Fruit fly (Drosophila melanogaster) whole organism, prepupa: ENCODE results near the gene CG5149.
A peak's percentile ranks its signal among the peaks of the same experiment; 100 is the strongest.

Source experiments
- Blimp-1 ChIP-seq: fragments of 200-800 bp; sonication (Bioruptor generic); optimal IDR thresholded peaks from 3 replicates; lab custom pipeline; 2017; ENCODE audit warnings: missing biosample characterization, missing genetic modification characterization, mild to moderate bottlenecking, moderate library complexity, missing genetic modification reagents
- CG10631 ChIP-seq: fragments of 200-800 bp; sonication (Bioruptor generic); optimal IDR thresholded peaks from 2 replicates; lab custom pipeline; 2016; ENCODE audit warnings: missing biosample characterization, missing genetic modification characterization
- CG10669 ChIP-seq: fragments of 200-800 bp; sonication (Bioruptor generic); optimal IDR thresholded peaks from 3 replicates; lab custom pipeline; 2018; ENCODE audit warnings: missing biosample characterization, mild to moderate bottlenecking, missing genetic modification characterization, moderate library complexity
- CG11294 ChIP-seq: fragments of 200-800 bp; sonication (Bioruptor generic); IDR thresholded peaks from 2 replicates; pipeline ENCODE4 v1.3.6; 2022; ENCODE audit warnings: missing biosample characterization, missing genetic modification characterization
- CG11762 ChIP-seq: fragments of 200-800 bp; sonication (Bioruptor generic); optimal IDR thresholded peaks from 3 replicates; lab custom pipeline; 2016; ENCODE audit warnings: missing biosample characterization, missing genetic modification characterization; ENCODE audit not compliant: insufficient read depth
- CG11902 ChIP-seq: fragments of 200-800 bp; sonication (Bioruptor generic); optimal IDR thresholded peaks from 3 replicates; lab custom pipeline; 2016; ENCODE audit warnings: missing biosample characterization, missing genetic modification characterization
- CG15336 ChIP-seq: fragments of 200-800 bp; sonication (Bioruptor generic); IDR thresholded peaks from 2 replicates; pipeline ENCODE4 v1.3.6; 2022; ENCODE audit warnings: missing biosample characterization, missing genetic modification characterization
- CG16779 ChIP-seq: fragments of 200-800 bp; sonication (Bioruptor generic); optimal IDR thresholded peaks from 3 replicates; lab custom pipeline; 2017; ENCODE audit warnings: missing biosample characterization, mild to moderate bottlenecking, missing genetic modification characterization
- CG31627 ChIP-seq: fragments of 200-800 bp; sonication (Bioruptor generic); optimal IDR thresholded peaks from 3 replicates; lab custom pipeline; 2016; ENCODE audit warnings: missing biosample characterization, missing genetic modification characterization
- CG4318 ChIP-seq: fragments of 200-800 bp; sonication (Bioruptor generic); optimal IDR thresholded peaks from 3 replicates; lab custom pipeline; 2017; ENCODE audit warnings: missing biosample characterization, mild to moderate bottlenecking, missing genetic modification characterization
- CG6163 ChIP-seq: fragments of 200-800 bp; sonication (Bioruptor generic); IDR thresholded peaks from 3 replicates; pipeline ENCODE4 v1.3.6; 2022; ENCODE audit warnings: missing biosample characterization, missing genetic modification characterization
- CG6276 ChIP-seq: fragments of 200-800 bp; sonication (Bioruptor generic); optimal IDR thresholded peaks from 2 replicates; lab custom pipeline; 2017; ENCODE audit warnings: missing biosample characterization, mild to moderate bottlenecking, missing genetic modification characterization
- CG6792 ChIP-seq: fragments of 200-800 bp; sonication (Bioruptor generic); optimal IDR thresholded peaks from 3 replicates; lab custom pipeline; 2016; ENCODE audit warnings: missing biosample characterization, missing genetic modification characterization
- CG6808 ChIP-seq: fragments of 200-800 bp; sonication (Bioruptor generic); optimal IDR thresholded peaks from 3 replicates; lab custom pipeline; 2017; ENCODE audit warnings: missing biosample characterization, missing genetic modification characterization, mild to moderate bottlenecking, moderate library complexity, missing genetic modification reagents
- CG7368 ChIP-seq: fragments of 200-800 bp; sonication (Bioruptor generic); optimal IDR thresholded peaks from 3 replicates; lab custom pipeline; 2016; ENCODE audit warnings: missing biosample characterization, missing genetic modification characterization
- CG8119 ChIP-seq: fragments of 200-800 bp; sonication (Bioruptor generic); IDR thresholded peaks from 3 replicates; pipeline ENCODE4 v1.3.6; 2022; ENCODE audit warnings: missing biosample characterization, missing genetic modification characterization
- CG8319 ChIP-seq: fragments of 200-800 bp; sonication (Bioruptor generic); optimal IDR thresholded peaks from 3 replicates; lab custom pipeline; 2016; ENCODE audit warnings: missing biosample characterization, missing genetic modification characterization
- Eip75B ChIP-seq: fragments of 200-800 bp; sonication (Bioruptor generic); optimal IDR thresholded peaks from 3 replicates; lab custom pipeline; 2016; ENCODE audit warnings: missing biosample characterization, missing genetic modification characterization
- Eip78C ChIP-seq: fragments of 200-800 bp; sonication (Bioruptor generic); peaks from one replicate; lab custom pipeline; 2016; ENCODE audit warnings: missing biosample characterization, missing genetic modification characterization
- Eip93F ChIP-seq: fragments of 200-800 bp; sonication (Bioruptor generic); optimal IDR thresholded peaks from 2 replicates; lab custom pipeline; 2016; ENCODE audit warnings: missing biosample characterization, mild to moderate bottlenecking, missing genetic modification characterization
- Ets21C ChIP-seq: fragments of 200-800 bp; sonication (Bioruptor generic); optimal IDR thresholded peaks from 3 replicates; lab custom pipeline; 2016; ENCODE audit warnings: missing biosample characterization, missing genetic modification characterization
- Ets96B ChIP-seq: fragments of 200-800 bp; optimal IDR thresholded peaks from 2 replicates; lab custom pipeline; 2019; ENCODE audit warnings: missing biosample characterization, mild to moderate bottlenecking, missing genetic modification characterization, moderate library complexity
- Hr38 ChIP-seq: sonication (Bioruptor generic); optimal IDR thresholded peaks from 2 replicates; lab custom pipeline; 2016; ENCODE audit warnings: missing biosample characterization, missing genetic modification characterization
- Hr39 ChIP-seq: fragments of 200-800 bp; sonication (Bioruptor generic); optimal IDR thresholded peaks from 2 replicates; lab custom pipeline; 2016; ENCODE audit warnings: missing biosample characterization, missing genetic modification characterization
- Lpt ChIP-seq: fragments of 200-800 bp; sonication (Bioruptor generic); optimal IDR thresholded peaks from 3 replicates; lab custom pipeline; 2016; ENCODE audit warnings: missing biosample characterization, missing genetic modification characterization
- Met ChIP-seq: fragments of 200-800 bp; sonication (Bioruptor generic); optimal IDR thresholded peaks from 3 replicates; lab custom pipeline; 2016; ENCODE audit warnings: missing biosample characterization, missing genetic modification characterization
- OdsH ChIP-seq: fragments of 200-800 bp; sonication (Bioruptor generic); optimal IDR thresholded peaks from 3 replicates; lab custom pipeline; 2016; ENCODE audit warnings: missing biosample characterization, missing genetic modification characterization
- Smox ChIP-seq: fragments of 200-800 bp; sonication (Bioruptor generic); optimal IDR thresholded peaks from 3 replicates; lab custom pipeline; 2016; ENCODE audit warnings: missing biosample characterization, missing genetic modification characterization
- Sox102F ChIP-seq: fragments of 200-800 bp; sonication (Bioruptor generic); optimal IDR thresholded peaks from 2 replicates; lab custom pipeline; 2016; ENCODE audit warnings: missing biosample characterization, mild to moderate bottlenecking, missing genetic modification characterization
- Sox15 ChIP-seq: fragments of 200-800 bp; sonication (Bioruptor generic); optimal IDR thresholded peaks from 3 replicates; lab custom pipeline; 2016; ENCODE audit warnings: missing biosample characterization, missing genetic modification characterization
- cyc ChIP-seq: fragments of 200-800 bp; sonication (Bioruptor generic); optimal IDR thresholded peaks from 3 replicates; lab custom pipeline; 2016; ENCODE audit warnings: missing biosample characterization, missing genetic modification characterization
- dac ChIP-seq: fragments of 200-800 bp; sonication (Bioruptor generic); optimal IDR thresholded peaks from 2 replicates; lab custom pipeline; 2017; ENCODE audit warnings: missing biosample characterization, mild to moderate bottlenecking, missing genetic modification characterization
- dsx ChIP-seq: fragments of 200-800 bp; optimal IDR thresholded peaks from 3 replicates; lab custom pipeline; 2019; ENCODE audit warnings: missing biosample characterization, mild to moderate bottlenecking, missing genetic modification characterization, moderate library complexity; ENCODE audit not compliant: poor library complexity, severe bottlenecking
- esn ChIP-seq: fragments of 200-800 bp; sonication (Bioruptor generic); optimal IDR thresholded peaks from 2 replicates; lab custom pipeline; 2016; ENCODE audit warnings: missing biosample characterization, mild to moderate bottlenecking, missing genetic modification characterization, moderate library complexity
- fd59A ChIP-seq: fragments of 200-800 bp; sonication (Bioruptor generic); optimal IDR thresholded peaks from 2 replicates; lab custom pipeline; 2017; ENCODE audit warnings: missing biosample characterization, mild to moderate bottlenecking, missing genetic modification characterization, missing genetic modification reagents
- fd85E ChIP-seq: fragments of 200-800 bp; sonication (Bioruptor generic); optimal IDR thresholded peaks from 3 replicates; lab custom pipeline; 2016; ENCODE audit warnings: missing biosample characterization, missing genetic modification characterization
- fkh ChIP-seq: fragments of 200-800 bp; sonication (Bioruptor generic); optimal IDR thresholded peaks from 3 replicates; lab custom pipeline; 2017; ENCODE audit warnings: missing biosample characterization, mild to moderate bottlenecking, missing genetic modification characterization, moderate library complexity
- lz ChIP-seq: fragments of 200-800 bp; sonication (Bioruptor generic); optimal IDR thresholded peaks from 3 replicates; lab custom pipeline; 2016; ENCODE audit warnings: missing biosample characterization, missing genetic modification characterization
- pdm3 ChIP-seq: fragments of 200-800 bp; sonication (Bioruptor generic); optimal IDR thresholded peaks from 3 replicates; lab custom pipeline; 2016; ENCODE audit warnings: missing biosample characterization, missing genetic modification characterization
- ss ChIP-seq, 2 experiments: fragments of 200-800 bp; sonication (Bioruptor generic); optimal IDR thresholded peaks; 2 replicates in 1 of 2; 3 replicates in 1 of 2; lab custom pipeline; 2017 to 2018; ENCODE audit warnings: mild to moderate bottlenecking in 2 of 2, missing biosample characterization in 2 of 2, missing genetic modification characterization in 2 of 2, moderate library complexity in 1 of 2
- topi ChIP-seq: fragments of 200-800 bp; sonication (Bioruptor generic); optimal IDR thresholded peaks from 3 replicates; lab custom pipeline; 2016; ENCODE audit warnings: missing biosample characterization, missing genetic modification characterization
- vri ChIP-seq: fragments of 200-800 bp; sonication (Bioruptor generic); optimal IDR thresholded peaks from 3 replicates; lab custom pipeline; 2016; ENCODE audit warnings: missing biosample characterization, mild to moderate bottlenecking, missing genetic modification characterization

The CG5149 gene

dm6 chr2L:7426326-7427066, 38.4 kb upstream of the CG5149 start, which contains the start of gene muc (continued):
- TF ChIP-seq vri (GFP tag; lab: Kevin White, UChicago) (no peak), CG15336 (GFP tag; lab: Robert Waterston, UW) (no peak), CG16779 (tag; lab: Kevin White, UChicago) (no peak), CG4318 (no peak), Blimp-1 (GFP tag; lab: Kevin White, UChicago) (no peak), Sox102F (no peak), fd85E (GFP tag; lab: Kevin White, UChicago) (no peak), Hr39 (GFP tag; lab: Kevin White, UChicago) (peak; percentile 18), Ets96B (tag; lab: Kevin White, UChicago) (no peak), dac (GFP tag; lab: Kevin White, UChicago) (no peak), CG8119 (GFP tag; lab: Robert Waterston, UW) (no peak), Eip75B (GFP tag; lab: Kevin White, UChicago) (peak; percentile 23)

dm6 chr2L:7425690-7426056, 37.6 kb upstream of the CG5149 start:
- TF ChIP-seq Lpt (no peak), Hr39 (GFP tag; lab: Kevin White, UChicago) (no peak), CG6792 (GFP tag; lab: Kevin White, UChicago) (no peak), fkh (GFP tag; lab: Kevin White, UChicago) (no peak), CG10631 (GFP tag; lab: Kevin White, UChicago) (no peak), CG8319 (GFP tag; lab: Kevin White, UChicago) (no peak), Met (GFP tag; lab: Kevin White, UChicago) (no peak), Sox15 (no peak), lz (GFP tag; lab: Kevin White, UChicago) (no peak), dsx (no peak), CG6276 (GFP tag; lab: Kevin White, UChicago) (no peak), CG31627 (GFP tag; lab: Kevin White, UChicago) (no peak), fd85E (GFP tag; lab: Kevin White, UChicago) (no peak), CG15336 (GFP tag; lab: Robert Waterston, UW) (no peak), pdm3 (GFP tag; lab: Kevin White, UChicago) (no peak), Ets21C (GFP tag; lab: Kevin White, UChicago) (no peak), fd59A (GFP tag; lab: Kevin White, UChicago) (no peak), ss (GFP tag; optimal IDR thresholded peaks at IDR 0.05; lab: Kevin White, UChicago) (no peak), Smox (GFP tag; lab: Kevin White, UChicago) (no peak), CG11294 (no peak)

dm6 chr2L:7424907-7425689, 37.0 kb upstream of the CG5149 start:
- TF ChIP-seq CG10669 (GFP tag; lab: Kevin White, UChicago) (peak; percentile 66), fd59A (GFP tag; lab: Kevin White, UChicago) (peak; percentile 44), CG11902 (GFP tag; lab: Kevin White, UChicago) (peak; percentile 76), CG8119 (GFP tag; lab: Robert Waterston, UW) (peak; percentile 69), Hr39 (GFP tag; lab: Kevin White, UChicago) (peak; percentile 94), Eip78C (GFP tag; lab: Kevin White, UChicago) (peak; percentile 92), Blimp-1 (GFP tag; lab: Kevin White, UChicago) (peak; percentile 45), cyc (peak; percentile 91), CG4318 (peak; percentile 13), CG15336 (GFP tag; lab: Robert Waterston, UW) (peak; percentile 78), CG7368 (GFP tag; lab: Kevin White, UChicago) (peak; percentile 86), CG10631 (GFP tag; lab: Kevin White, UChicago) (peak; percentile 69), CG11762 (GFP tag; lab: Kevin White, UChicago) (peak; percentile 29), esn (GFP tag; lab: Kevin White, UChicago) (peak; percentile 94), CG16779 (tag; lab: Kevin White, UChicago) (peak; percentile 33), Ets96B (tag; lab: Kevin White, UChicago) (peak; percentile 56), CG6792 (GFP tag; lab: Kevin White, UChicago) (peak; percentile 81), dsx (peak; percentile 29), topi (GFP tag; lab: Kevin White, UChicago) (peak; percentile 92), CG6163 (GFP tag; lab: Robert Waterston, UW) (peak; percentile 92), CG6808 (GFP tag; lab: Kevin White, UChicago) (peak; percentile 13), Ets21C (GFP tag; lab: Kevin White, UChicago) (peak; percentile 87), OdsH (GFP tag; lab: Kevin White, UChicago) (peak; percentile 79), CG8319 (GFP tag; lab: Kevin White, UChicago) (peak; percentile 70), Hr38 (GFP tag; lab: Kevin White, UChicago) (no peak), CG31627 (GFP tag; lab: Kevin White, UChicago) (peak; percentile 93), fd85E (GFP tag; lab: Kevin White, UChicago) (no peak), Eip93F (peak; percentile 8)
